Worm (Caenorhabditis elegans) whole organism, midembryonic: ENCODE results near the gene cki-1.

Experiments used
- T22C8.4 ChIP-seq: fragments of 200-800 bp; sonication (Bioruptor generic); IDR thresholded peaks from 2 replicates; pipeline ENCODE4 v1.3.6; 2022; ENCODE audit warnings: missing genetic modification characterization, missing compliant biosample characterization
- cog-1 ChIP-seq: sonication (generic microtip); optimal IDR thresholded peaks from 2 replicates; lab custom pipeline; 2016; ENCODE audit warnings: missing genetic modification characterization, missing compliant biosample characterization
- flt-1 ChIP-seq: fragments of 200-800 bp; sonication (Bioruptor generic); IDR thresholded peaks from 2 replicates; pipeline ENCODE4 v1.3.6; 2022; ENCODE audit warnings: missing genetic modification characterization, missing compliant biosample characterization
- klf-2 ChIP-seq: fragments of 200-800 bp; sonication (Bioruptor generic); conservative IDR thresholded peaks from 2 replicates; pipeline ENCODE4 v1.3.6; 2022; ENCODE audit warnings: missing genetic modification reagents, missing genetic modification characterization, missing compliant biosample characterization
- med-1 ChIP-seq: sonication (generic microtip); optimal IDR thresholded peaks from 2 replicates; lab custom pipeline; 2017; ENCODE audit warnings: missing genetic modification characterization, mild to moderate bottlenecking, missing compliant biosample characterization, antibody characterized with exemption, missing genetic modification reagents; ENCODE audit not compliant: insufficient read depth
- ref-1 ChIP-seq: fragments of 200-800 bp; sonication (Bioruptor generic); conservative IDR thresholded peaks from 2 replicates; pipeline ENCODE4 v1.3.6; 2022; ENCODE audit warnings: missing genetic modification reagents, missing genetic modification characterization, missing compliant biosample characterization
- tab-1 ChIP-seq: fragments of 200-800 bp; sonication (Bioruptor generic); IDR thresholded peaks from 2 replicates; pipeline ENCODE4 v1.3.6; 2022; ENCODE audit warnings: missing genetic modification characterization, missing compliant biosample characterization
- ztf-23 ChIP-seq: fragments of 200-800 bp; sonication (Bioruptor generic); IDR thresholded peaks from 2 replicates; pipeline ENCODE4 v1.3.6; 2022; ENCODE audit warnings: missing genetic modification reagents, missing genetic modification characterization, missing compliant biosample characterization
- ztf-29 ChIP-seq: fragments of 200-800 bp; sonication (Bioruptor generic); IDR thresholded peaks from 2 replicates; pipeline ENCODE4 v1.3.6; 2022; ENCODE audit warnings: missing genetic modification reagents, missing genetic modification characterization, missing compliant biosample characterization

cki-1 gene

DNA sequence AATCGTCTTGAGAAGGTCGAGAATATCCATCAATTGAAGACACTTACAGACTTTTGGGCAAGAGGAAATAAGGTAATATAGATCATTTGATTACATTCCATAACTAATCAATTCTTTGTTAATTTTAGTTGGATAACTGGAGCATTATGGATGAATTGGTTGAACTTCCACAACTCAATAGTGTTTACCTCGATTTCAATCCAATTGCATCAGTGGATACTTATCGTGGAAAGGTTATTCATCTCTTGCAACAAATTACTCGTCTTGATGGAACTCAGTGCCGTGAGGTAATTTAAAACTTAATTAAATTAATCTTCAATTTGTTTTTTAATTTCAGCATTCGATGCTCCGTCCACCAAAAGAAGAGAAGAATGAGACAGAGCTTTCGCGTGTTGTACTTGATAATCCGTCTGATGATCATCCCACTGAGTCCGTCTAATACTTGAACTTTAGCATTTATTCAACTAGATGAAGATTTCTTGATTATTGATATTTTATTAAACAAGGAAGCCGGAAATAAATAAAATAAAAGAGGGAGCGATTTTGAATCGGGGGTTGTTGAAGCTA is 37.5 kb upstream of the cki-1 start:
- TF ChIP-seq T22C8.4 (GFP tag; lab: Robert Waterston, UW): no peak

DNA sequence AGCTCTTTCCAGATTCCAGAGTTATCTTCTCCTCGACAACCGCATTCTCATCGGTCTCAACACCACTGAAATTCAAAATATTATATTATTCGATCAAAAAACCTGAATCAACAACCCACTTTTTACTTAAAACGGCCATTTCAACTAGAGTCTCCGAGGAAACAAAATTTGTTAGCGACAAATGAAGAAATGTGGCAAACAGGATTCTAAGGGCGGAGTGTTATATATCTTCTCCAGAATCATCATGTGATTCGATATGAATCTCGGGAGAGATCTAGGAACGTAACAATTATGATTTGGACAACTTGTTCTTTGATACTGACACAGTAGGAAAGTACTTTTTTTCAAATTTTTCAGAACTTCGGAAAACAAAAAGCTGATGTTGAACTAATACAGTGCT is 34.8 kb upstream of the cki-1 start:
- TF ChIP-seq flt-1 (no peak), ztf-29 (GFP tag; lab: Robert Waterston, UW) (no peak), cog-1 (tag; lab: Kevin White, UChicago) (no peak), tab-1 (GFP tag; lab: Robert Waterston, UW) (no peak), ref-1 (no peak), klf-2 (GFP tag; lab: Robert Waterston, UW) (no peak), T22C8.4 (GFP tag; lab: Robert Waterston, UW) (no peak), ztf-23 (GFP tag; lab: Robert Waterston, UW) (no peak), med-1 (GFP tag; lab: Kevin White, UChicago) (no peak)

DNA sequence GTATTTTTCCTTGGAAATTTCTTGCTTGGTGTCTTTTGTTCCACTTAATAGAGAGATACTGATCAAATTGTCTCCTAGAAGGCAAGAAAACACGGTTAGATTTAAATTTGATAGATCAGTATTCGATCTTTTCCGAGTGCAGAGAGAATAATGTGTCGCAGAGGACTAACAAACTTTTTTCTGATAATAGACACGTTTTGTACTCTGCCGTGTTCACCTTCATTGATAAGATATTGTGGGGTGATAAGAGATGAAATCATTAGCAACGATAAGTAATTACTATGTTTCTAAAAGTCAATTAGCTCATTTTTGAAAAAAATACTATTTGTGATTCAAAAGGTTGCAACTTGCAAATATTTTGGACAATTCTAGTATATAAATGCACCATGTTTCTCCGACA is 34.3 kb upstream of the cki-1 start:
- TF ChIP-seq tab-1 (GFP tag; lab: Robert Waterston, UW): no peak
- TF ChIP-seq T22C8.4 (GFP tag; lab: Robert Waterston, UW): no peak
- TF ChIP-seq ref-1: no peak
- no peak for TF ChIP-seq klf-2 (GFP tag; lab: Robert Waterston, UW)
- TF ChIP-seq ztf-29 (GFP tag; lab: Robert Waterston, UW): no peak
- TF ChIP-seq ztf-23 (GFP tag; lab: Robert Waterston, UW): no peak
- no peak for TF ChIP-seq cog-1 (tag; lab: Kevin White, UChicago)
- TF ChIP-seq flt-1: no peak
- no peak for TF ChIP-seq med-1 (GFP tag; lab: Kevin White, UChicago)

DNA sequence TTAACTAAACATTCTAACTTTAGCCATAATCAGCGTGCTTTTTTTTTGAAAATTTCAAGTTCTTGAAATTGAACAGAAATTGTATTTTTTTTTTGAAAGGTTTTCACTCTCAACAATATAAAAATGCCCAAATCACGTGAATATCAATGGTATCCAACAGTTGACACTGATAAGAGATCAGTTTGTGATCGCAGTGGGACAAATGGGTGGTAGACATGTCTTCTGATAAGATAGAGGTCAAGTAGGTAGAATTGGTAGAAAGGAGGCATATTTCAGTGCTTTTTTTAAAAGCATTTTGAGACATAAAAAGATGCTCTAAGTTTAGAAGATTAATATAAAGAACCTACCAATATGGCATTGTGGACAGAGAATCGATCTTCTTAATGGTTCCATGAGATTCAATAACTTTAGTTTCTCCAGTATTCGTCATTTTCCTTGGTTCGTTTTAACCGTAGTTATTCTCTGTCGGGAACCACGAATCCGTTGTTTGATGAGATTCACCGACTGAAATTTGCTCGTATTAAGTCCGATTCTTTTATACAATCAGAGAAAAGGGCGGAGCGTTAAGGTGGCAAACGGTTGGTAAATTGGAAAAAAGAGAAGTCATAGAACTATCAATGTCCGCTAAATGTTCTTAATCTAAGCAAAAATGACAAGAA is 33.6 kb upstream of the cki-1 start, which contains the start of gene mthf-1:
TSS of gene mthf-1 (minus strand) at position 504 of the 659 bp plus-strand sequence.
- TF ChIP-seq med-1 (GFP tag; lab: Kevin White, UChicago): no peak

DNA sequence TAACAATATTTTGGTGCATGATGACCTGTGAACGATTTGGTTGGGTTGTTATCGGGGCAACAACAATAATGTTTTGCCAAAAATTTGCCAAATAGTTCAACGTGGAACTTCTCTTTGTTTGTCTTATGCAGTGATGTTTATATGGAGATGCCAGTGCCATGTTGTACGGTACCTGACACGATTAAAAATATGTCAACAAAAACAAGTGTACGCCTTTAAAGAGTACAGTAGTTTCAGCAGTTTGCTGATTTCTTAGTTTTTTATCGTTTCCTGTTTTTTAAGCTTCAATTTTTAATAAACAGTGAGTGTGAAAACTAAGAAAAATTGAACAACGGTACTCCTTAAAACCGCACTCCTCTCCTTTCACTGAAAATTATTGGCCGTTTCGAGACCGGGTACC is 32.8 kb upstream of the cki-1 start:
- TF ChIP-seq klf-2 (GFP tag; lab: Robert Waterston, UW) (no peak), cog-1 (tag; lab: Kevin White, UChicago) (no peak), med-1 (GFP tag; lab: Kevin White, UChicago) (no peak), ztf-29 (GFP tag; lab: Robert Waterston, UW) (no peak), flt-1 (no peak), ztf-23 (GFP tag; lab: Robert Waterston, UW) (no peak), T22C8.4 (GFP tag; lab: Robert Waterston, UW) (no peak), tab-1 (GFP tag; lab: Robert Waterston, UW) (no peak), ref-1 (no peak)

DNA sequence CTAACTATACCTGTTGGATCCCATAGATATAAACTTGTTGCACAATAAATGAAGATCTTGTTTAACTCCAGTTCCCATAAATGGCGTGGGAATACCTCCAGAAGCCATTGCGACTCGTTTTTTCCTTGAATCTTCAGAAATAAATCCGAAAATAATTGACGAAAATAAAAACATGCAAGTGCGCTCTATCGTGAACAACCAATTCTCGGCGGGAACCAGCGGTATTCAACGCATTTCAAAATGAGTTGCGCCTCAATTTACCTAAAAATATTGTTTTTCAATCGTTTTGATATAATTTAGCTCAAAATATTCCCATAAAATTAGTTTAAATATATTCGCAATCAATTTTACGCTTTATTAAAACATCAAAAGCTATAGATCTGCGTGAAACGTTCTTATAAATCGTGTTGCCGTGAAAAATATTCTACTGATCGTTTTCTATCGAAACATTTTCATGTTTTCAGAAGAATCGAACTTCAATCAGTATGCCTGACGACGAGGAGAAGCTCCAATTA is 29.9 kb upstream of the cki-1 start, which contains the start of the genes snpc-1.1 and spdl-1:
TSS of gene snpc-1.1 (minus strand) at position 200 of the 515 bp plus-strand sequence.
TSS of gene spdl-1 (plus strand) at position 465 of the 515 bp plus-strand sequence.
- TF ChIP-seq ztf-23 (GFP tag; lab: Robert Waterston, UW) (no peak), tab-1 (GFP tag; lab: Robert Waterston, UW) (no peak), flt-1 (no peak), cog-1 (tag; lab: Kevin White, UChicago) (no peak), med-1 (GFP tag; lab: Kevin White, UChicago) (no peak), T22C8.4 (GFP tag; lab: Robert Waterston, UW) (no peak), ref-1 (no peak), ztf-29 (GFP tag; lab: Robert Waterston, UW) (no peak)

DNA sequence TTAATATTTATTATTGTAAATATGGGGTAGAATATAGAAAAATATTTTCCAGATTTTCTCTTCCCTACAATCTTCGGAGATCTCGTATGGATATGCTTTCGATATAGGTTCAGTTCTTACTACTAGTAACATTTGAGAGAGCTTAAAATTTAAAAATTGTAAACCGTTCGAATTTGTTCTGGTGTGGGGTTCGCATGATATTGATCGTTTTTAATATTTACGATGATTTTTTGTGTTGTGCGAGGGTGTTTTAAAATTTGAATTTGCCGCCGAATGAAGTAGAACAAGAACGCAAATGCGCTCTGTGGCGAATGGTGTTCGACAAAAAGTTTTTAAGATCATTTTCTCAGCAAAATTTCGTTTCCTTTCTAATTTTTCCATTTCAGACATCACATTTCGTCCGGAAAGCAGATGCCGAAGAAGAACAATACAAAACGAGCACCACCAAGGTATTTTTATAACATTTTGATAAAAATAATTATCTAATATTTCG is 27.5 kb upstream of the cki-1 start, which contains the start of gene skr-17:
TSS of gene skr-17 (plus strand) at position 51 of the 493 bp plus-strand sequence.
- TF ChIP-seq tab-1 (GFP tag; lab: Robert Waterston, UW): no peak
- no peak for TF ChIP-seq flt-1
- TF ChIP-seq klf-2 (GFP tag; lab: Robert Waterston, UW): no peak
- no peak for TF ChIP-seq med-1 (GFP tag; lab: Kevin White, UChicago)
- TF ChIP-seq ref-1: no peak
- no peak for TF ChIP-seq ztf-29 (GFP tag; lab: Robert Waterston, UW)
- TF ChIP-seq cog-1 (tag; lab: Kevin White, UChicago): no peak
- no peak for TF ChIP-seq T22C8.4 (GFP tag; lab: Robert Waterston, UW)
- TF ChIP-seq ztf-23 (GFP tag; lab: Robert Waterston, UW): no peak

DNA sequence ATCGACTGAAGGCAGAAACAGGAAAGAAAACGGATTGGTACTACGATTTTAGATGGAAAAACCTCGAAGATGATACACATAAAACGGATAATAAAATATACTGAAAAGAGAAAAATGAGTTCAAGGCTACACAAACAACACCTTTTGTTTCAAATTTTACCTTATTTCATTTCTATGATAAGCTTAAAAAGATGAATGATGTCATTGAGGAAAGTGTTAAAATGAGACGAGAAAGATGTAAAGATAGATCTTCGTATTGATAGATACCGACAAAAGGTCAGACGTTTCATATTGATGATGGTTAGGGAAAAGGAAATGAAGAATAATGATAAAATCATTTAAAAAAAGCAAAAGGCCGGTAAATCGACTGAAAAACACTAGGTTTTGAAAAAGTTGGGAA is 21.4 kb upstream of the cki-1 start:
- TF ChIP-seq T22C8.4 (GFP tag; lab: Robert Waterston, UW) (no peak), ztf-29 (GFP tag; lab: Robert Waterston, UW) (no peak), ztf-23 (GFP tag; lab: Robert Waterston, UW) (no peak), cog-1 (tag; lab: Kevin White, UChicago) (no peak), tab-1 (GFP tag; lab: Robert Waterston, UW) (no peak), flt-1 (no peak), klf-2 (GFP tag; lab: Robert Waterston, UW) (no peak), ref-1 (no peak), med-1 (GFP tag; lab: Kevin White, UChicago) (no peak)

DNA sequence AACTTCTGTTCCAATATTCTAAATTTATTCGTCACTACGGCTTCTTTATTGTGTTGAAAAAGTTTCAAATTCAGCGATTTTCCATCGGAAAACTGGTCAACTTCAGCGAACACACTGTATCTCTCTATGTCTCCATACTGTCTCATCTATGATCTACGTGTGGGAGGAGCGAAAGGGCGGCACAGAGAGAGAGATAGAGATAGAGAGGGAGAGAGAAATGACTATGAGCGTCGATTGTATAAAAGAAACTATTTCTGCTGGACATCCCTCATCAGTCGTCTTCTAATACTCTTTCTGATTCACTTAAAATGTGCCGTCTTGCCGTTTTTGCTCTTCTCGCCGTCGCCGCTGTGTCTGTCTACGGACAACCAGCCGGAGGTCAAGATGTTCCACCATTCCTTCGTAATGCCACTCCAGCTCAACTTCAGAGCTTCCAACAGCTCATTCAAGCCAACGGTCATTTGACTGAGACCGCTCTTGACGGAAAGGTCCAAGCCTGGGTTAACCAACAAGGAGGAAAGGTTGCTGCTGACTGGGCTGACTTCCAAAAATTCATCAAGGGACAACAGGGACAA is 20.6 kb upstream of the cki-1 start, which contains the start of gene srlf-1:
TSS of gene srlf-1 (plus strand) at position 268 of the 575 bp plus-strand sequence.
- TF ChIP-seq klf-2 (GFP tag; lab: Robert Waterston, UW) (no peak), ztf-29 (GFP tag; lab: Robert Waterston, UW) (no peak), cog-1 (tag; lab: Kevin White, UChicago) (no peak), tab-1 (GFP tag; lab: Robert Waterston, UW) (no peak), ref-1 (no peak), flt-1 (no peak)
